Worm (Caenorhabditis elegans): ENCODE measurements around the gene C27B7.5.

Gene C27B7.5

ce11 chrIV:8949078-8950039 is 47.9 kb downstream of the C27B7.5 start:
- peak; percentile 65 for TF ChIP-seq hlh-30 (tag; optimal IDR thresholded peaks at IDR 0.05; ENCODE audit: insufficient read depth)
- no peak for TF ChIP-seq elt-4 (tag; optimal IDR thresholded peaks at IDR 0.05)

ce11 chrIV:8951953-8952567 is 50.6 kb downstream of the C27B7.5 start:
- TF ChIP-seq ceh-22 (tag; optimal IDR thresholded peaks at IDR 0.05) = no peak
- TF ChIP-seq ceh-24 (tag; optimal IDR thresholded peaks at IDR 0.05) = no peak
- TF ChIP-seq nfya-1 (tag; optimal IDR thresholded peaks at IDR 0.05) = no peak
- TF ChIP-seq pat-9 (tag; optimal IDR thresholded peaks at IDR 0.05) = no peak
- no peak for TF ChIP-seq hlh-13 (GFP tag; optimal IDR thresholded peaks at IDR 0.05)
- no peak for TF ChIP-seq nhr-11 (tag; optimal IDR thresholded peaks at IDR 0.05)
- no peak for TF ChIP-seq T23F11.4 (GFP tag; optimal IDR thresholded peaks at IDR 0.05)
- TF ChIP-seq ceh-6 (GFP tag; optimal IDR thresholded peaks at IDR 0.05) = no peak
- TF ChIP-seq ceh-19 (GFP tag; optimal IDR thresholded peaks at IDR 0.05) = no peak
- TF ChIP-seq unc-3 (GFP tag; conservative IDR thresholded peaks at IDR 0.05) = no peak
- no peak for TF ChIP-seq unc-3 (tag; optimal IDR thresholded peaks at IDR 0.05)
- no peak for TF ChIP-seq ztf-16 (tag; optimal IDR thresholded peaks at IDR 0.05)
- no peak for TF ChIP-seq ceh-48 (tag; optimal IDR thresholded peaks at IDR 0.05)
- no peak for TF ChIP-seq eyg-1 (tag; optimal IDR thresholded peaks at IDR 0.05)
- no peak for TF ChIP-seq npax-4 (tag; optimal IDR thresholded peaks at IDR 0.05)
- TF ChIP-seq che-1 (tag; optimal IDR thresholded peaks at IDR 0.05) = no peak
- no peak for TF ChIP-seq ceh-18 (tag; optimal IDR thresholded peaks at IDR 0.05)
- TF ChIP-seq pha-4 (tag; optimal IDR thresholded peaks at IDR 0.05) = no peak
- TF ChIP-seq gmeb-2 (tag; optimal IDR thresholded peaks at IDR 0.05) = no peak
- TF ChIP-seq hlh-30 (tag; optimal IDR thresholded peaks at IDR 0.05; ENCODE audit: insufficient read depth) = no peak
